Worm (Caenorhabditis elegans): ENCODE results near the gene F55E10.2.

Gene F55E10.2

DNA sequence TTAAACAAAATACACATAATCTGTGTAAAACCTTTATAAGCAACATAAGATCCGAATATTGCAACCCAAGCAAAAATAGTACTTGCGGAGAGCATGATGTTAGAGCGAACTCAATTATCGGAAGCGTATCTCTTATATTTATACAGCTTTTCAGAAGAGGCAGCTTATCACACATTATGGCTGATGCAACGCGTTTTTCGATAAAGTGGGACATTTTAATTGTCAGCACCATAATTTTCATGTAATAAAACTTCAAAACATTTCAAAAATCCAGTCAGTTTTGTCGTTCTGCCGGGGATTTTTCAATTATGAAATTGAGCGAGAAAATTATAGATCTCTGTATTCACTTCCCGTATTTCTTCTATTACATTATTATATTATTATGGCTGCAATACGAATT, 5.8 kb downstream of the F55E10.2 start, which contains the start of gene drd-5:
TSS of gene drd-5 (minus strand) at position 101 of the 400 bp plus-strand sequence.
- no peak for TF ChIP-seq unc-62 (GFP tag; optimal IDR thresholded peaks at IDR 0.05)

DNA sequence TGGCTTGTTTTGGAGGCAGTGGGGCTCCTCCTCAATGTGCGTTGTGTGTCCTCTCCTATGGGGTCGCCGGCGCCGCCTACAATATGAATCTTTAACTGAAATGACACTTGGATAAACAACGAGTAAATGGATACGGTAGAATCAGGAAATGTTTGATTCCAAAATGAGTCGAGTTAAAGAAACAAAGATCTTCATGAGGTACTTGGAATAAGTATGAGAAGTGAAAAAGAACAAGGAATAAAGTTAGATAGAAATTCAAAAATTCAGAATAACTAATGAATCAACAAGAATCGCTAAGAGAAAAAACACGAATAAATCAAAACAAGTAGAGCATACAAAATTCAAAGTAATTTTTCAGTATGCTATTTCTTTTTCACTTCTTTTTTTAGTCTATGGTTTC, 10.5 kb downstream of the F55E10.2 start, which contains the start of gene npr-28:
TSS of gene npr-28 (minus strand) at position 101 of the 400 bp plus-strand sequence.
- TF ChIP-seq unc-62 (GFP tag; optimal IDR thresholded peaks at IDR 0.05): no peak

DNA sequence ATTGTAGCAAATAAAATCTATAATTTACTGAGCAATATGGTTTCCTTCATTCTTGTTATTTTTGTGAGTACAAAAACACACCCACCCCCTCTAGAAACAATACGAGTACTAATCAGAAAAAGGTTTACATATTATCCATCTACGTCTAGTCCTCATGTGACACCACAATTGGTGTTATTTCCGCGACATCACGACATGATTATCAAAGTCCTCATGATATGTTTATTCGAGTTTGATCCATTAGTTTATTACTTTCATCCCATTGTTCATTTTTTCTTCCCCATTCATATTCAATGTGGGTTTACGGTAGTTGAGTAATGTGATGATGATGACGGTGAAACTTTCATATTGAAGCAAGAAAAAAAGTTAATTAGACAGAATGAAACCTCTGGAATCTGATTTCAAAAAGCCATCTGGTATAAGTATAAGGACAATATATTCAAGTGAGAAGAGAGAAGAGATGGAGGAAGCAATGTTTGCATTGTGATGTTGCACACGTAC, 13.8 kb downstream of the F55E10.2 start:
- TF ChIP-seq unc-62 (GFP tag; optimal IDR thresholded peaks at IDR 0.05): no peak

DNA sequence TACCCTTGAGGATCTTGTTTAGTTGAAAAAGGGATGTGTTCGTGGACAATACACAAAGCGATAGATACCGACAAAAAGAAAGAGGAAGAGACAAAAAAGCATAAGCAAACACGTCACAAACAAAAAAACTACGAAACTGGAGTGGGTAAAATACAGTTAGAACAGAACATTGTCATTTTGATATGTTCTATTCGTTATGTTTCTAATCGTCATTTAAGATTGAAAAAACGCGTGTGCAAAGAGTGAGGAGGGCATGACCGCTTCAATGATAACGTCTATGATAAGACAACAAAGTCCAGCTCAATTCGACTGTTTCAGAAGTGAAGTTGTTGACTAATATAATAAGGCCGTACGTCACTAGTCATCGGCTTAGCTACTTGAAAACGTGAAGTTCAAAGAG, 14.9 kb downstream of the F55E10.2 start:
- TF ChIP-seq unc-62 (GFP tag; optimal IDR thresholded peaks at IDR 0.05): no peak

DNA sequence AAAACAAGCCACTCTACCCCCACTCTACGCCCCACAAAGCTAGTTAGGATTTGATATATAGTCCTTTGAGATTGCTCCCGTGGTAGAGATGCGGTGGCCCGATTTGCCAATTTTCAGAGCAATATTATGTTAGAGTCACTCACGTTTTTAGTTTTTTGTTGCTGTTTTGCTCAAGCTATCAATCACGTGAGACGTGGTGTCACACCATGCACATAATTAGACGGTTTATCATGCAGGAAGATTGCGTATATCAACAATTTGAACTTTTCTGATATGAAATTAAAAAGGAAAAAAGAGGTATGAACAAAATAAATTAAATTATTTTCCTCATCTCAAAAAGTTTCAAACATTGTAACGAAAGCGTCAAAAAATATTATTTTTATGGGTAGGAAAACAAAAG, 15.8 kb downstream of the F55E10.2 start:
- no peak for TF ChIP-seq unc-62 (GFP tag; optimal IDR thresholded peaks at IDR 0.05)

DNA sequence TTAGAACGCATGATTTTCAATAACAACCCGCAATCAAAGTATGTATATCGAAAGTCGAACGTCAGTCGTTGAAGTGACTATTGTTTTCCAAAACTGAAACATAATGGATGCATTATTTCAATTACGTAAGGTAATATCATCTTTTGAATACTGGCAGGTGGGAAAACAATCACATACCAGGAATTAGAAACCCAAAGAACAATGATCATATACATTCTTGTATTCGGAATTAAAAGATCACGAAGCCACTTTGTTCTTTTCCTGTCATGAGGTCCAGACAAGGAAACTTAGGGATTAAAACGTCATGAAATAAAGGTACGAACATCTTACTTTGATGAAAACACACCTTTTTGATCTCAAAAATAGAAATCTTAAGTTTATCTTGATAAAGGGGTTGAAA, 21.9 kb downstream of the F55E10.2 start:
- no peak for TF ChIP-seq unc-62 (GFP tag; optimal IDR thresholded peaks at IDR 0.05)

DNA sequence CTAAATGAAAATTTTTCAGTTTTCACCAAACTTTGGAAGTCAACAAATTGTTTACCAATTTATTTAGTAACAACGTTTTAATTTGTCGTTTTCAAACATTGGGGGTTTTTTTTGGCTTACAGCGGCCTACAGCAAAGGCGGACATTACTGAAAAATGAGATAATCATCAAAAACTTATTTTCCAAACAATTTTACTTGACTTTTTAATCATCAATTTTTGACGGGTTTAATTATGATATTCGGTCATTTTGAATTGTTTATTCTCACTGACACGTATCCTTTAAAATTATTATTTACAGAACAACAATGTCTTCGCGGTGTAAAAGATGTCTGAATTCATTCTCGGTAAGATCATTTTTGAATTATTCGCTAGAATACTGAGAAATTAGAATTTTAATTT, 27.1 kb downstream of the F55E10.2 start, which contains the start of gene F40B5.2:
TSS of gene F40B5.2 (plus strand) at position 301 of the 400 bp plus-strand sequence.
- TF ChIP-seq unc-62 (GFP tag; optimal IDR thresholded peaks at IDR 0.05): no peak

DNA sequence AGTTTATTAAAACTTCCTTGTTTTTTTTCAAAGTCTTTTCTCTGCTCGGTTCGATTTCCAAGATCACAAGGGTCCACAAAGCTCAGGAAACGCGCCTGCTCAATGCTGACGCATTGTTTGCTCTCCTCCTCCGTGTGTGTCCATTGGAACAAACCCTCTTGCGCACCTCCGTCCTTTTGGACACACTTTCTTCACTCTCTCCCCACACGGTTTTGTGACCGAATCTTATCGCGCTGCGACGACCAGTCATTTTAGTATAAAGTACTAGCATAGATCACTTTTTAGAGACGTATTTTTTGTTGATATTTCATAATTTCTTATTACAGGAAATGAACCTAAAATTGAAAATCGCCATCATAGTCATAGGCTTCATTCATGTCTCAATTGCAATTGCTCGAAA, 27.7 kb downstream of the F55E10.2 start:
- no peak for TF ChIP-seq unc-62 (GFP tag; optimal IDR thresholded peaks at IDR 0.05)

DNA sequence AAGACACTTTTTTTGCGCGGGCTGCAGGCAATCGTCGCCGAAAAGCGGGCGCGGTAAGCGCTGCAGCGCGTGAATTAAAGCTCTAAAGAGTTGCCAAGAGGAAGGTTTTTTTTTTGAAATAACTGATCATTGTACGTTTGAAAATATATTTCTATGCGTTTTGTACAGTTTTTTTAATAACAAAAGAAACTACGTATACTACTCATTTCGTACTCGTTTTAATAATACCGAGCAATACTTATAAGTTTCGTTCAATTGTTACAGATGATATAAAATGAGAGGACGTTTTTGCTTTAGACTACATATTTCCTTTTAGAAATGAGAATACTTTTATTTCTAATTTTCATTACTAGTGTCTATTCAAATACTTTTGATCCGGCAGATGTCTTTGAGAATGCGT, 31.4 kb downstream of the F55E10.2 start, which contains the start of gene nep-15:
TSS of gene nep-15 (plus strand) at position 301 of the 400 bp plus-strand sequence.
- no peak for TF ChIP-seq unc-62 (GFP tag; optimal IDR thresholded peaks at IDR 0.05)

DNA sequence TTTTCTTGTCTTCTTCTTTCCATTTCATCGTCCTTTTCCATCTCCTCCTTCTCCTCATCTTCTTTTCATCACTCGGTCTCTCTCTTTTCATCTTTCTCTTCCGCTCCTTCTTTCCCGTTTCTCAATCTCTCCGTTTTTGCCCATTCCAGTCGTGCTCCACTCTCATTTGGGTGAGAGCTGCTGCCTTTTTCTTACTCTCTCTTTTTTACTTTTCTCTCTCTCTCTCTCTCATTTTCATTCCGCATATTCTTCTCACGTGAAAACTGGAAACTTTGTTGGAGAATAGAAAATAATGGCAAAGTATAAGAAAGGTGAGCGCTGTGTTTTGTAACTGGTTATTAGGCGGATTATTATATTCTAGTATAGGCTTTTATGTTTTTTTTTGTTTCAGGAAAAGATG, 37.8 kb downstream of the F55E10.2 start, which contains the start of gene tbc-18:
TSS of gene tbc-18 (plus strand) at position 246 of the 400 bp plus-strand sequence.
- no peak for TF ChIP-seq unc-62 (GFP tag; optimal IDR thresholded peaks at IDR 0.05)

DNA sequence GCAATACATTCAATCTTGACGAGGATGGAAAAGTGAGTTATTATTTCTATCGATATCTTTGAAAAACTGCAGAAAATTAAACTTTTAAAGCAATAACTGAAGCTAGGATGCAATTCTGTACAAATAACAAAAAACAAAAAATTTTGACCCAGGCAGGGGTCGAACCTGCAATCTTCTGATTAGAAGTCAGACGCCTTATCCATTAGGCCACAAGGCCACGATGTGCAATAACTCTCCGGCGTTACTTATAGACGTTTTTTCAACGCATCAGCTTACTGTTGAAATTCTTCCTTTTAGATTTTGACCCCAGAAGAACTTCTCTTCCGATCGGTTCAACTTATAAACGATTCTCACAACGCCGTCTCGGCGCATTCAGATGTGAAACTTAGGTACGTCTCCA, 41.2 kb downstream of the F55E10.2 start:
- TF ChIP-seq unc-62 (GFP tag; optimal IDR thresholded peaks at IDR 0.05): no peak

DNA sequence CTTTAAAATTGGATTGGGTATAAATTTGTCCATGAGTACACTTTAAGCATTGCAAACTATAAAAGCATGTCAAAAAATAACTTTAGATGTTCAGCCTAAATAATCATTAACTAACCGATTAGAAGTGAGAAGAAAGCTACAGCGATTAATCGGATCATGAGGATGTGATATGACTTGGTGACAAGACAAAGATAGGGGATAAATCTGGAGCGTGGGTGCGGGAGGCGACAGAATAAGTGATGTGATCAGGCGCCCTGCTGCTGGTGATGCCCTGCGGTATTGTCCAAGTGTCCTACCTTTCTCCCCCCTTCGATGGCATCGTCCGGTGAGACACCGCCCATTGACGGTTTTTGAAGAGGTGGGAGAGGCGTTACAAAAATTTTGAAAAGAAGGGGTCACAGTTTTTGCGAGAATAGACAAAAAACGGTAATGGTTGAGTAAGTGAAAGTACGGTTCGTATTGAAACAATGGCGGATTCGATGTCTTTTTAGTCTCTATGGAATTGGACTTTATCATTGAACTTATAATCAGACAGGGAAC, 44.2 kb downstream of the F55E10.2 start, which contains the start of gene F41D9.2:
TSS of gene F41D9.2 (minus strand) at position 304 of the 540 bp plus-strand sequence.
- TF ChIP-seq unc-62 (GFP tag; optimal IDR thresholded peaks at IDR 0.05): no peak

DNA sequence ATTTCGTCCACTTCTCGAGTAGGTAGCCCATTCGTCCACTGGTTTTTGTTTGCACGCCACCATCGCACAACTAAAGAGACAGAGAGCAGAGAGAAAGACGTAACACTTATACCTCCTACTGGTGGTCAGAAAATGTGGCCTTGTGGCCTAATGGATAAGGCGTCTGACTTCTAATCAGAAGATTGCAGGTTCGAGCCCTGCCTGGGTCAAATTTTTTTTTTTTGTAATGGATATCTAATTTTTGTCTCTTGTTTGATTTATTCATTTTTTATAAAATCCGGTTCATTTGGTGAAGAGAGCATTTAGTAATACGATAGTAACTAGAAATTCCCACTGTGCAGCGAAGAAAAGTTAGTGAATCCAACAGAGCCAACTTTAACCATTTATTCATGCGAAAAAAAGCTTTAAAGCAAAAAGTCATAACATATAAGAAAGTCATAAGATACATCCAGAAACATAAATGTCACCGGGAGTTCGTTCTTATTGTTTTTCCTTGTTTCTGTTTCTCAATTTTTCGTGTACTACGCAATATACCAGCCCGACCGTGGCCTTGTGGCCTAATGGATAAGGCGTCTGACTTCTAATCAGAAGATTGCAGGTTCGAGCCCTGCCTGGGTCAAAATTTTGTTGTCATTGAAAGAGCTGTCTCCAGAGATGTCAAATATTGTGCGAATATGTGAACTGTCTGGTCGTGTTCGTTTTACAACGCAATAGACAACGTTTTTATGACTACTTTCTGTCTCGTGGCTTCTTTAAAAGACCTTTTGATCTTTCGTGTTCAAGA, 45.8 kb downstream of the F55E10.2 start:
- no peak for TF ChIP-seq unc-62 (GFP tag; optimal IDR thresholded peaks at IDR 0.05)

DNA sequence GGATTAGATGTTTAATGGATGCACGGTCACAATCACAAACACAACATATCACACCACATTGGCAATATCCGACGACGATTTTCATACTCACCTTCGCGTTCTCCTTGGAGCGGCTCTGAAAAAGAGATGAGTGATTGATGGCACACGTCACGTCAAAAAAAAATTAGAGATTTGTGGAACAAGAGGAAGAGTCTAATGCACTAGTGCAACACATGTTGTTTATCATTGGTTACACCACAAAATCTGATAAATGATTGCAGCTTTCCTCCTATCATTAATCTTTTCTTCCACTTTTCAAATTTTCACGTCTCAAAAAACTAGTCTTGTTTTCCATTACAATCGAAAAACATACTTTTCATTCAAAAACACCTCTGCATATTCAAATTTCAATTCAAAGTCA, 50.0 kb downstream of the F55E10.2 start:
- no peak for TF ChIP-seq unc-62 (GFP tag; optimal IDR thresholded peaks at IDR 0.05)

Data from whole organism, dauer.